Worm (Caenorhabditis elegans) whole organism, L3 larva: Measurements from ENCODE around the gene hse-5.
"Not testable (repeated sequence)": the region's sequence is repeated elsewhere in the genome, so short reads cannot be mapped to it uniquely, and the experiment has no call there.

Experiments
- aly-2 ChIP-seq: fragments of 150-350 bp; optimal IDR thresholded peaks from 2 replicates; lab custom pipeline; 2014; ENCODE audit warnings: missing biosample characterization, missing genetic modification characterization
- ama-1 ChIP-seq: fragments of 150-350 bp; optimal IDR thresholded peaks from 2 replicates; lab custom pipeline; 2018
- egl-27 ChIP-seq: sonication (generic microtip); optimal IDR thresholded peaks from 4 replicates; lab custom pipeline; 2017; ENCODE audit warnings: missing biosample characterization, missing genetic modification reagents, missing genetic modification characterization
- elt-1 ChIP-seq: fragments of 150-350 bp; optimal IDR thresholded peaks from 2 replicates; lab custom pipeline; 2014; ENCODE audit warnings: missing biosample characterization, missing genetic modification characterization
- elt-3 ChIP-seq, 3 experiments: fragments of 150-350 bp in 1 of 3; sonication (generic microtip) in 2 of 3; optimal IDR thresholded peaks; 2 replicates in 2 of 3; 4 replicates in 1 of 3; lab custom pipeline; 2014 to 2017; ENCODE audit warnings: missing biosample characterization in 3 of 3, missing genetic modification characterization in 3 of 3
- fkh-10 ChIP-seq: sonication (generic microtip); optimal IDR thresholded peaks from 2 replicates; lab custom pipeline; 2017; ENCODE audit warnings: missing biosample characterization, missing genetic modification reagents, missing genetic modification characterization
- fkh-2 ChIP-seq: fragments of 150-350 bp; optimal IDR thresholded peaks from 2 replicates; lab custom pipeline; 2014; ENCODE audit warnings: missing biosample characterization, missing genetic modification reagents, missing genetic modification characterization
- fos-1 ChIP-seq: fragments of 150-350 bp; optimal IDR thresholded peaks from 2 replicates; lab custom pipeline; 2014; ENCODE audit warnings: missing biosample characterization, missing genetic modification characterization
- mdl-1 ChIP-seq: fragments of 150-350 bp; optimal IDR thresholded peaks from 2 replicates; lab custom pipeline; 2014; ENCODE audit warnings: missing biosample characterization, missing genetic modification characterization
- nfya-1 ChIP-seq: sonication (generic microtip); optimal IDR thresholded peaks from 2 replicates; lab custom pipeline; 2017; ENCODE audit warnings: missing genetic modification characterization, mild to moderate bottlenecking, missing compliant biosample characterization, antibody characterized with exemption, moderate library complexity; ENCODE audit not compliant: insufficient read depth
- nhr-28 ChIP-seq: fragments of 150-350 bp; optimal IDR thresholded peaks from 2 replicates; lab custom pipeline; 2014; ENCODE audit warnings: missing biosample characterization, missing genetic modification characterization
- unc-62 ChIP-seq: fragments of 150-350 bp; sonication (generic microtip); optimal IDR thresholded peaks from 4 replicates; lab custom pipeline; 2014; ENCODE audit warnings: missing biosample characterization, missing genetic modification reagents, missing genetic modification characterization
- ztf-11 ChIP-seq: fragments of 150-350 bp; optimal IDR thresholded peaks from 2 replicates; lab custom pipeline; 2014; ENCODE audit warnings: missing biosample characterization, missing genetic modification characterization
- ztf-4 ChIP-seq: fragments of 150-350 bp; optimal IDR thresholded peaks from 2 replicates; lab custom pipeline; 2014; ENCODE audit warnings: missing biosample characterization, missing genetic modification characterization

DNA sequence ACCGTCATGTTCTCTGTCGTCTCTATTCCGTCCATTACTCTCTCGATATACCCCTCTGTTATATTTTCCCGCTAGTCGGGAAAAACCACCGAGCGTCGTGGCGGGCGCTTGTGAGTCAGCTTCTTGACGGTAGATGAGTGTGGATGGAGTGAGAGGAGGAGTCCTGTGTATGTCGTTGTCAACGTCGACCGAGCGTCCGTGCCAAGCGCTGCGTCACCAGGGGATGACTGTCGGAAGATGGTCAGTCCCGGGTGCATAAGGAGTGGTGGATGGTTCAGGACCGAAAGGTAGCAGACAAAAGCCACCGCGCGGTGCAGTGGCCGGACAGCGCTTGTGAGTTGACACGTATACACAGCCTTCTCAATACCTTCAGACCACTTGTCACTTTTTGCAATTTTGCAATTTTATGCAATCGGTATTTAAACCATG is 24.3 kb downstream of the hse-5 start:
- TF ChIP-seq fkh-10 (GFP tag; lab: Kevin White, UChicago); ama-1 (lab: Kevin White, UChicago); fos-1 (tag; lab: Kevin White, UChicago); ztf-4 (tag; lab: Kevin White, UChicago); egl-27 (tag; lab: Kevin White, UChicago); elt-1 (tag; lab: Kevin White, UChicago); mdl-1 (tag; lab: Kevin White, UChicago); aly-2 (tag; lab: Kevin White, UChicago); fkh-2 (tag; lab: Kevin White, UChicago); elt-3 (tag; optimal IDR thresholded peaks at IDR 0.05; lab: Kevin White, UChicago); nhr-28 (tag; lab: Kevin White, UChicago); unc-62 (GFP tag; lab: Kevin White, UChicago); ztf-11: not testable (repeated sequence)
- peak; percentile 40 for TF ChIP-seq nfya-1 (tag; lab: Kevin White, UChicago)
